Worm (Caenorhabditis elegans) whole organism, late embryonic: ENCODE data around the gene F55G1.1.

Experiments used
- F13H6.1 ChIP-seq: sonication (generic microtip); optimal IDR thresholded peaks from 2 replicates; lab custom pipeline; 2016; ENCODE audit warnings: missing genetic modification characterization, missing compliant biosample characterization
- K02D7.2 ChIP-seq: sonication (generic microtip); optimal IDR thresholded peaks from 2 replicates; lab custom pipeline; 2017; ENCODE audit warnings: mild to moderate bottlenecking, missing genetic modification characterization, missing compliant biosample characterization
- K09A11.1 ChIP-seq: sonication (generic microtip); optimal IDR thresholded peaks from 2 replicates; lab custom pipeline; 2017; ENCODE audit warnings: antibody characterized with exemption, mild to moderate bottlenecking, missing genetic modification characterization, missing compliant biosample characterization; ENCODE audit not compliant: insufficient read depth
- ama-1 ChIP-seq: fragments of 150-350 bp; optimal IDR thresholded peaks from 2 replicates; lab custom pipeline; 2014
- ceh-14 ChIP-seq: sonication (generic microtip); optimal IDR thresholded peaks from 2 replicates; lab custom pipeline; 2016; ENCODE audit warnings: missing genotype, missing genetic modification characterization, missing compliant biosample characterization
- ceh-22 ChIP-seq: sonication (generic microtip); optimal IDR thresholded peaks from 2 replicates; lab custom pipeline; 2017; ENCODE audit warnings: missing biosample characterization, missing genetic modification characterization
- ceh-31 ChIP-seq: sonication (generic microtip); optimal IDR thresholded peaks from 2 replicates; lab custom pipeline; 2016; ENCODE audit warnings: missing genetic modification characterization, missing compliant biosample characterization
- ceh-34 ChIP-seq: sonication (generic microtip); optimal IDR thresholded peaks from 2 replicates; lab custom pipeline; 2016; ENCODE audit warnings: mild to moderate bottlenecking, missing genetic modification characterization, missing compliant biosample characterization
- ceh-45 ChIP-seq: fragments of 200-800 bp; sonication (Bioruptor generic); IDR thresholded peaks from 2 replicates; pipeline ENCODE4 v1.3.6; 2022; ENCODE audit warnings: missing genetic modification reagents, missing genetic modification characterization, missing compliant biosample characterization
- che-1 ChIP-seq: sonication (generic microtip); optimal IDR thresholded peaks from 2 replicates; lab custom pipeline; 2016; ENCODE audit warnings: mild to moderate bottlenecking, missing genetic modification characterization, missing compliant biosample characterization
- ets-4 ChIP-seq: sonication (generic microtip); optimal IDR thresholded peaks from 2 replicates; lab custom pipeline; 2016; ENCODE audit warnings: missing genetic modification characterization, missing compliant biosample characterization
- eyg-1 ChIP-seq: sonication (generic microtip); optimal IDR thresholded peaks from 2 replicates; lab custom pipeline; 2016; ENCODE audit warnings: missing genotype, missing genetic modification characterization, missing compliant biosample characterization
- fax-1 ChIP-seq: sonication (generic microtip); optimal IDR thresholded peaks from 2 replicates; lab custom pipeline; 2016; ENCODE audit warnings: missing genotype, missing genetic modification characterization, missing compliant biosample characterization
- fkh-6 ChIP-seq: sonication (generic microtip); optimal IDR thresholded peaks from 2 replicates; lab custom pipeline; 2016; ENCODE audit warnings: missing genetic modification characterization, missing compliant biosample characterization
- gmeb-2 ChIP-seq: sonication (generic microtip); optimal IDR thresholded peaks from 2 replicates; lab custom pipeline; 2016; ENCODE audit warnings: missing genetic modification characterization, inconsistent platforms, missing compliant biosample characterization
- hlh-13 ChIP-seq: fragments of 200-800 bp; sonication (Bioruptor generic); optimal IDR thresholded peaks from 2 replicates; lab custom pipeline; 2018; ENCODE audit warnings: mild to moderate bottlenecking, missing genetic modification characterization, missing compliant biosample characterization
- hlh-30 ChIP-seq: sonication (generic microtip); optimal IDR thresholded peaks from 2 replicates; lab custom pipeline; 2017; ENCODE audit warnings: antibody characterized with exemption, missing genetic modification characterization, missing compliant biosample characterization; ENCODE audit not compliant: insufficient read depth
- hlh-6 ChIP-seq: sonication (generic microtip); optimal IDR thresholded peaks from 2 replicates; lab custom pipeline; 2016; ENCODE audit warnings: missing genotype, missing genetic modification characterization, missing compliant biosample characterization
- hlh-8 ChIP-seq: sonication (generic microtip); optimal IDR thresholded peaks from 2 replicates; lab custom pipeline; 2016; ENCODE audit warnings: missing genotype, missing genetic modification characterization, missing compliant biosample characterization
- madf-2 ChIP-seq: sonication (generic microtip); optimal IDR thresholded peaks from 2 replicates; lab custom pipeline; 2017; ENCODE audit warnings: missing genetic modification characterization, missing compliant biosample characterization
- nhr-11 ChIP-seq: fragments of 150-350 bp; optimal IDR thresholded peaks from 2 replicates; lab custom pipeline; 2014; ENCODE audit warnings: missing biosample characterization, missing genetic modification characterization
- nhr-232 ChIP-seq: sonication (generic microtip); optimal IDR thresholded peaks from 2 replicates; lab custom pipeline; 2016; ENCODE audit warnings: missing genetic modification characterization, missing compliant biosample characterization
- npax-4 ChIP-seq: sonication (generic microtip); optimal IDR thresholded peaks from 2 replicates; lab custom pipeline; 2016; ENCODE audit warnings: missing genetic modification characterization, missing compliant biosample characterization
- odd-2 ChIP-seq: sonication (generic microtip); optimal IDR thresholded peaks from 2 replicates; lab custom pipeline; 2017; ENCODE audit warnings: antibody characterized with exemption, mild to moderate bottlenecking, missing genetic modification characterization, missing compliant biosample characterization
- pag-3 ChIP-seq: sonication (generic microtip); optimal IDR thresholded peaks from 2 replicates; lab custom pipeline; 2016; ENCODE audit warnings: missing compliant biosample characterization, missing genetic modification characterization, borderline replicate concordance
- pax-1 ChIP-seq: fragments of 150-350 bp; optimal IDR thresholded peaks from 2 replicates; lab custom pipeline; 2014; ENCODE audit warnings: missing biosample characterization, missing genetic modification characterization
- pha-4 ChIP-seq: fragments of 150-350 bp; optimal IDR thresholded peaks from 2 replicates; lab custom pipeline; 2018; ENCODE audit warnings: missing biosample characterization, missing genetic modification reagents, missing genetic modification characterization
- pqm-1 ChIP-seq: sonication (generic microtip); optimal IDR thresholded peaks from 2 replicates; lab custom pipeline; 2016; ENCODE audit warnings: missing genetic modification characterization, missing compliant biosample characterization
- sdc-2 ChIP-seq: sonication (generic microtip); optimal IDR thresholded peaks from 2 replicates; lab custom pipeline; 2016; ENCODE audit warnings: missing genotype, missing genetic modification characterization, missing compliant biosample characterization
- sox-2 ChIP-seq: fragments of 200-800 bp; sonication (Bioruptor generic); IDR thresholded peaks from 2 replicates; pipeline ENCODE4 v1.3.6; 2022; ENCODE audit warnings: missing genetic modification reagents, missing genetic modification characterization, missing compliant biosample characterization
- sox-4 ChIP-seq: sonication (generic microtip); optimal IDR thresholded peaks from 2 replicates; lab custom pipeline; 2017; ENCODE audit warnings: mild to moderate bottlenecking, missing genetic modification characterization, inconsistent platforms, missing compliant biosample characterization
- syd-9 ChIP-seq: sonication (generic microtip); optimal IDR thresholded peaks from 2 replicates; lab custom pipeline; 2016; ENCODE audit warnings: mild to moderate bottlenecking, missing genetic modification characterization, moderate library complexity, missing compliant biosample characterization
- unc-86 ChIP-seq: sonication (generic microtip); optimal IDR thresholded peaks from 2 replicates; lab custom pipeline; 2016; ENCODE audit warnings: missing genetic modification characterization, missing compliant biosample characterization

Gene F55G1.1

DNA sequence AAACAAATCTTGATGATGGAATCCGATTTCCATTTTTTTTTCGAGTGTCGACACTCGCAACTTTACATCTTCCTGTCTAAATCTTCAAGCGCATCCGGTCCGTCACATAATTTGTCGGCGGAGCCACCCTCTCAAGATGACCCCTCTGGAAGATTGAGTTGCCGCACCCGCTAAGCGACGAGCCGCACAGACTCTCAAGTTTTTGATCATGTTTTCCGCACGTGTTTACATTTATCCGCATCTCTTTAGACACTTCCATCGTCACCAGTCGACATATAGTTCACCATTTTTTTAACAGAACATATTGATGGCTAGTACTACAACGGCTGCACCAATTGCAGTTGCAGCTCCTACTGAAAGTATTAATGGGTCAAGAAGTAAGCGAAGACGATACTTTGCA lies at the start of gene F55G1.1:
F55G1.1 (plus strand) TSS at position 301 of the 400 bp plus-strand sequence.
- TF ChIP-seq ceh-14 (tag; lab: Kevin White, UChicago) (no peak), pax-1 (tag; lab: Kevin White, UChicago) (no peak), nhr-232 (tag; lab: Kevin White, UChicago) (no peak), hlh-6 (no peak), F13H6.1 (tag; lab: Kevin White, UChicago) (no peak), sox-2 (GFP tag; lab: Robert Waterston, UW) (no peak), gmeb-2 (tag; lab: Kevin White, UChicago) (no peak), sox-4 (no peak), K09A11.1 (tag; lab: Kevin White, UChicago) (no peak), K02D7.2 (no peak), che-1 (tag; lab: Kevin White, UChicago) (no peak), hlh-13 (GFP tag; lab: Kevin White, UChicago) (no peak), unc-86 (tag; lab: Kevin White, UChicago) (no peak), ceh-22 (tag; lab: Kevin White, UChicago) (no peak)

- TF ChIP-seq ceh-45 (GFP tag; lab: Robert Waterston, UW) (no peak), hlh-30 (tag; lab: Kevin White, UChicago) (no peak), pha-4 (tag; lab: Kevin White, UChicago) (no peak)
Observed at ce11 chrIV:7445236-7445635, 46.3 kb upstream of the F55G1.1 start, which contains the start of gene valv-1. Gene valv-1 (minus strand): TSS chrIV:7445336.

- TF ChIP-seq ceh-31 (no peak), syd-9 (tag; lab: Kevin White, UChicago) (no peak), pax-1 (tag; lab: Kevin White, UChicago) (no peak), nhr-232 (tag; lab: Kevin White, UChicago) (no peak), ceh-45 (GFP tag; lab: Robert Waterston, UW) (no peak), fkh-6 (no peak), eyg-1 (tag; lab: Kevin White, UChicago) (no peak)
Observed at ce11 chrIV:7445995-7446394, 45.6 kb upstream of the F55G1.1 start, which contains the start of gene B0496.1. Gene B0496.1 (plus strand): TSS chrIV:7446295.

DNA sequence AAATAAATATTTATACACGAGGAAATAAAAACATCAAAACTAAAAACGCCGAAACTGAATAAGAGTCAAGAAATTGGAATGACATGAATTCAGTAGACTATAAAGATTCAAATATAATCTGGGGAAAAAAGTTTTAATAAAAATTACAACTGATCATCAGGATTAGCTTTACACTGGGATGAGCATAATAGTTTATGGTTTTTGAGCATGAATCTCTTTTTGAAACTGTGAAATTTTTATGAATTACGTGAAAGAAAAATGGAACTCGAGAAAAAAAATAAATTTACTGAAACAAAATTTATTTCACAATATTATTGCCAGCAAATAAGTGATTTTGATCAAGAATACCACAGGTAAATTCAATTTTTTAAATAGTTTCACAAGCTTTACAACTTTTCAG lies 44.0 kb upstream of the F55G1.1 start, which contains the start of gene B0496.2:
B0496.2 (plus strand) TSS at position 301 of the 400 bp plus-strand sequence.
- no peak for TF ChIP-seq pqm-1 (tag; lab: Kevin White, UChicago)
- TF ChIP-seq che-1 (tag; lab: Kevin White, UChicago) = no peak

DNA sequence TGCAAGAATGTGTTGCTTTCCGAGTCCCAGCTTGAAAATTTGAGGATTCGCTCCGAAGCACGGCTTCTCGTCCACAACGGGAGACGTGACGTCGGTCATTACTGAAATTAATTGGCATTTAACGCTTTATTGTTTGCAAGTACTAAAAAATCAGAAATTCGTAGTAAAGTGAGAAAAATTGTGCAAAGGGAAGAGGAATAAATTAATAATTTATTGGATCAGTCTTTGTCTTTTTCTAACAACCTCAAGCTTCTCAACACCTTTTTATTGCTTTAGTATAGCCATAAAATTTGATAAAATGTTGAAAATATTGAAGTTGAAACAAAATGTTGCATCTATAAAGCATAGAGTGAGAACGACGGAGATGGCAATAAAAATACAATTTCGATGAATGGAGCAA lies 40.2 kb upstream of the F55G1.1 start, which contains the start of gene tes-1:
tes-1 (minus strand) TSS at position 101 of the 400 bp plus-strand sequence.
- TF ChIP-seq ets-4 (tag; lab: Kevin White, UChicago) (no peak), ceh-14 (tag; lab: Kevin White, UChicago) (no peak), fkh-6 (no peak), hlh-8 (tag; lab: Kevin White, UChicago) (no peak), hlh-13 (GFP tag; lab: Kevin White, UChicago) (no peak), npax-4 (tag; lab: Kevin White, UChicago) (no peak), ceh-45 (GFP tag; lab: Robert Waterston, UW) (no peak), ceh-34 (tag; lab: Kevin White, UChicago) (no peak), hlh-30 (tag; lab: Kevin White, UChicago) (no peak), nhr-11 (tag; lab: Kevin White, UChicago) (no peak), pag-3 (tag; lab: Kevin White, UChicago) (no peak), odd-2 (no peak), madf-2 (tag; lab: Kevin White, UChicago) (no peak), ama-1 (lab: Kevin White, UChicago) (no peak), hlh-6 (no peak), sdc-2 (tag; lab: Kevin White, UChicago) (no peak), fax-1 (tag; lab: Kevin White, UChicago) (no peak)
- TF ChIP-seq, all 69 proteins: peak for 0
